Fruit fly (Drosophila melanogaster) whole organism, embryonic: ENCODE data around the gene Gr28a.

Experiments used
- CG12769 ChIP-seq: fragments of 200-800 bp; sonication (Bioruptor generic); optimal IDR thresholded peaks from 2 replicates; lab custom pipeline; 2019; ENCODE audit warnings: missing biosample characterization, mild to moderate bottlenecking, missing genetic modification characterization, moderate library complexity
- CG18599 ChIP-seq: fragments of 200-800 bp; sonication (Bioruptor generic); optimal IDR thresholded peaks from 3 replicates; lab custom pipeline; 2017; ENCODE audit warnings: missing biosample characterization, missing genetic modification characterization, mild to moderate bottlenecking, moderate library complexity, missing genetic modification reagents
- CG34376 ChIP-seq: fragments of 200-800 bp; sonication (Bioruptor generic); optimal IDR thresholded peaks from 2 replicates; lab custom pipeline; 2018; ENCODE audit warnings: missing biosample characterization, mild to moderate bottlenecking, missing genetic modification characterization
- CG4328 ChIP-seq: fragments of 200-800 bp; sonication (Bioruptor generic); optimal IDR thresholded peaks from 3 replicates; lab custom pipeline; 2017; ENCODE audit warnings: missing biosample characterization, missing genetic modification reagents, missing genetic modification characterization
- CG5180 ChIP-seq: fragments of 200-800 bp; sonication (Bioruptor generic); optimal IDR thresholded peaks from 3 replicates; lab custom pipeline; 2017; ENCODE audit warnings: missing biosample characterization, missing genetic modification characterization, mild to moderate bottlenecking, moderate library complexity, missing genetic modification reagents
- CG5953 ChIP-seq: fragments of 200-800 bp; sonication (Bioruptor generic); IDR thresholded peaks from 2 replicates; pipeline ENCODE4 v1.3.6; 2022; ENCODE audit warnings: missing biosample characterization, missing genetic modification characterization
- CG8359 ChIP-seq: fragments of 200-800 bp; sonication (Bioruptor generic); optimal IDR thresholded peaks from 2 replicates; lab custom pipeline; 2017; ENCODE audit warnings: missing biosample characterization, mild to moderate bottlenecking, missing genetic modification characterization, borderline replicate concordance
- CG9932 ChIP-seq: fragments of 200-800 bp; sonication (Bioruptor generic); IDR thresholded peaks from 2 replicates; pipeline ENCODE4 v1.3.6; 2022; ENCODE audit warnings: missing biosample characterization, missing genetic modification characterization
- CTCF ChIP-seq: fragments of 200-800 bp; sonication (Bioruptor generic); optimal IDR thresholded peaks from 2 replicates; lab custom pipeline; 2017; ENCODE audit warnings: missing biosample characterization, mild to moderate bottlenecking, missing genetic modification characterization, moderate library complexity
- Dip2 ChIP-seq: fragments of 200-800 bp; sonication (Bioruptor generic); IDR thresholded peaks from 2 replicates; pipeline ENCODE4 v1.3.6; 2022; ENCODE audit warnings: missing biosample characterization, missing genetic modification characterization
- Eip74EF ChIP-seq, 2 experiments: fragments of 200-800 bp in 1 of 2; fragments of >200 bp in 1 of 2; sonication (Bioruptor generic) in 1 of 2; optimal IDR thresholded peaks; 2 replicates each; lab custom pipeline; 2017 to 2019; ENCODE audit warnings: missing biosample characterization in 2 of 2, missing genetic modification characterization in 2 of 2, mild to moderate bottlenecking in 1 of 2, moderate library complexity in 1 of 2
- Hand ChIP-seq: fragments of 200-800 bp; sonication (Bioruptor generic); optimal IDR thresholded peaks from 2 replicates; lab custom pipeline; 2017; ENCODE audit warnings: mild to moderate bottlenecking, missing biosample characterization, missing genetic modification reagents, missing genetic modification characterization
- HmgZ ChIP-seq: fragments of 200-800 bp; sonication (Bioruptor generic); optimal IDR thresholded peaks from 2 replicates; lab custom pipeline; 2018; ENCODE audit warnings: missing biosample characterization, mild to moderate bottlenecking, missing genetic modification characterization
- Jarid2 ChIP-seq: fragments of 200-800 bp; sonication (Bioruptor generic); optimal IDR thresholded peaks from 3 replicates; lab custom pipeline; 2017; ENCODE audit warnings: mild to moderate bottlenecking, missing biosample characterization, missing genetic modification reagents, missing genetic modification characterization
- MESR4 ChIP-seq: fragments of 200-800 bp; sonication (Bioruptor generic); optimal IDR thresholded peaks from 2 replicates; lab custom pipeline; 2018; ENCODE audit warnings: missing biosample characterization, mild to moderate bottlenecking, missing genetic modification characterization, moderate library complexity
- Med ChIP-seq: fragments of 200-800 bp; sonication (Bioruptor generic); peaks from one replicate; lab custom pipeline; 2016; ENCODE audit warnings: missing biosample characterization, missing genetic modification characterization, mild to moderate bottlenecking, inconsistent platforms, moderate library complexity
- Nf-YA ChIP-seq: fragments of 200-800 bp; sonication (Bioruptor generic); IDR thresholded peaks from 2 replicates; pipeline ENCODE4 v1.3.6; 2022; ENCODE audit warnings: missing biosample characterization, missing genetic modification characterization
- PHDP ChIP-seq: fragments of 200-800 bp; sonication (Bioruptor generic); optimal IDR thresholded peaks from 3 replicates; lab custom pipeline; 2018; ENCODE audit warnings: missing biosample characterization, mild to moderate bottlenecking, missing genetic modification characterization, moderate library complexity
- Pdp1 ChIP-seq, 2 experiments: fragments of 200-800 bp; sonication (Bioruptor generic); optimal IDR thresholded peaks; 3 replicates each; lab custom pipeline; 2016; ENCODE audit warnings: missing biosample characterization in 2 of 2, missing genetic modification characterization in 2 of 2, mild to moderate bottlenecking in 1 of 2, moderate library complexity in 1 of 2
- Sox102F ChIP-seq: fragments of 200-800 bp; sonication (Bioruptor generic); optimal IDR thresholded peaks from 2 replicates; lab custom pipeline; 2018; ENCODE audit warnings: missing biosample characterization, mild to moderate bottlenecking, missing genetic modification characterization, moderate library complexity
- YL-1 ChIP-seq: fragments of 200-800 bp; sonication (Bioruptor generic); optimal IDR thresholded peaks from 3 replicates; lab custom pipeline; 2017; ENCODE audit warnings: missing biosample characterization, mild to moderate bottlenecking, missing genetic modification characterization
- amos ChIP-seq: fragments of 200-800 bp; sonication (Bioruptor generic); IDR thresholded peaks from 2 replicates; pipeline ENCODE4 v1.3.6; 2022; ENCODE audit warnings: missing biosample characterization, missing genetic modification characterization; ENCODE audit not compliant: partially characterized antibody
- bbx ChIP-seq: fragments of 200-800 bp; sonication (Bioruptor generic); IDR thresholded peaks from 2 replicates; pipeline ENCODE4 v1.3.6; 2022; ENCODE audit warnings: missing biosample characterization, missing genetic modification characterization; ENCODE audit not compliant: partially characterized antibody
- cg ChIP-seq: fragments of 200-800 bp; sonication (Bioruptor generic); optimal IDR thresholded peaks from 3 replicates; lab custom pipeline; 2019; ENCODE audit warnings: missing biosample characterization, mild to moderate bottlenecking, missing genetic modification characterization, moderate library complexity
- ci ChIP-seq: fragments of 200-800 bp; sonication (Bioruptor generic); IDR thresholded peaks from 3 replicates; pipeline ENCODE4 v1.3.6; 2022; ENCODE audit warnings: missing biosample characterization, missing genetic modification characterization
- crp ChIP-seq, 2 experiments: fragments of 200-800 bp; sonication (Bioruptor generic); optimal IDR thresholded peaks; 2 replicates in 1 of 2; 3 replicates in 1 of 2; lab custom pipeline; 2017; ENCODE audit warnings: missing biosample characterization in 2 of 2, missing genetic modification characterization in 2 of 2, mild to moderate bottlenecking in 1 of 2, moderate library complexity in 1 of 2
- cwo ChIP-seq: fragments of 200-800 bp; sonication (Bioruptor generic); optimal IDR thresholded peaks from 3 replicates; lab custom pipeline; 2017; ENCODE audit warnings: missing biosample characterization, missing genetic modification characterization, mild to moderate bottlenecking, moderate library complexity, missing genetic modification reagents
- eve ChIP-seq, 2 experiments: fragments of >200 bp; optimal IDR thresholded peaks; 2 replicates each; lab custom pipeline; 2017; ENCODE audit warnings: missing biosample characterization in 2 of 2, missing genetic modification characterization in 2 of 2
- exex ChIP-seq: fragments of 200-800 bp; sonication (Bioruptor generic); optimal IDR thresholded peaks from 4 replicates; lab custom pipeline; 2018; ENCODE audit warnings: missing biosample characterization, mild to moderate bottlenecking, missing genetic modification characterization, moderate library complexity
- gro ChIP-seq: fragments of 200-800 bp; sonication (Bioruptor generic); optimal IDR thresholded peaks from 2 replicates; lab custom pipeline; 2016; ENCODE audit warnings: missing biosample characterization, missing genetic modification characterization
- inv ChIP-seq: fragments of 200-800 bp; sonication (Bioruptor generic); IDR thresholded peaks from 2 replicates; pipeline ENCODE4 v1.3.6; 2022; ENCODE audit warnings: missing biosample characterization, missing genetic modification characterization; ENCODE audit not compliant: partially characterized antibody
- jigr1 ChIP-seq: fragments of 200-800 bp; sonication (Bioruptor generic); IDR thresholded peaks from 3 replicates; pipeline ENCODE4 v1.3.6; 2022; ENCODE audit warnings: missing biosample characterization, missing genetic modification characterization
- lab ChIP-seq: fragments of 200-800 bp; sonication (Bioruptor generic); optimal IDR thresholded peaks from 3 replicates; lab custom pipeline; 2017; ENCODE audit warnings: missing biosample characterization, missing genetic modification characterization, mild to moderate bottlenecking, moderate library complexity, missing genetic modification reagents
- luna ChIP-seq: fragments of 200-800 bp; sonication (Bioruptor generic); optimal IDR thresholded peaks from 2 replicates; lab custom pipeline; 2016; ENCODE audit warnings: missing biosample characterization, missing genetic modification characterization
- mirr ChIP-seq: fragments of 200-800 bp; sonication (Bioruptor generic); optimal IDR thresholded peaks from 3 replicates; lab custom pipeline; 2018; ENCODE audit warnings: missing biosample characterization, mild to moderate bottlenecking, missing genetic modification characterization
- mld ChIP-seq: fragments of 200-800 bp; sonication (Bioruptor generic); IDR thresholded peaks from 3 replicates; pipeline ENCODE4 v1.3.6; 2022; ENCODE audit warnings: missing biosample characterization, missing genetic modification characterization; ENCODE audit not compliant: partially characterized antibody
- pfk ChIP-seq: fragments of 200-800 bp; sonication (Bioruptor generic); optimal IDR thresholded peaks from 2 replicates; lab custom pipeline; 2018; ENCODE audit warnings: missing biosample characterization, mild to moderate bottlenecking, missing genetic modification characterization, moderate library complexity
- sd ChIP-seq: fragments of 200-800 bp; sonication (Bioruptor generic); optimal IDR thresholded peaks from 3 replicates; lab custom pipeline; 2018; ENCODE audit warnings: missing biosample characterization, mild to moderate bottlenecking, missing genetic modification characterization, moderate library complexity
- sens ChIP-seq: fragments of 200-800 bp; sonication (Bioruptor generic); peaks from one replicate; lab custom pipeline; 2016; ENCODE audit warnings: missing biosample characterization, missing genetic modification characterization
- sob ChIP-seq: fragments of 200-800 bp; sonication (Bioruptor generic); IDR thresholded peaks from 2 replicates; pipeline ENCODE4 v1.3.6; 2022; ENCODE audit warnings: missing biosample characterization, missing genetic modification characterization
- sr ChIP-seq: fragments of 200-800 bp; sonication (Bioruptor generic); IDR thresholded peaks from 3 replicates; pipeline ENCODE4 v1.3.6; 2022; ENCODE audit warnings: missing biosample characterization, missing genetic modification characterization
- stc ChIP-seq: fragments of 200-800 bp; sonication (Bioruptor generic); IDR thresholded peaks from 2 replicates; pipeline ENCODE4 v1.3.6; 2022; ENCODE audit warnings: missing biosample characterization, missing genetic modification characterization
- trh ChIP-seq: fragments of 200-800 bp; sonication (Bioruptor generic); optimal IDR thresholded peaks from 2 replicates; lab custom pipeline; 2016; ENCODE audit warnings: missing biosample characterization, missing genetic modification characterization
- z ChIP-seq: fragments of 200-800 bp; sonication (Bioruptor generic); IDR thresholded peaks from 3 replicates; pipeline ENCODE4 v1.3.6; 2022; ENCODE audit warnings: missing biosample characterization, missing genetic modification characterization

The Gr28a gene

dm6 chr2L:7430313-7430712 lies 23.7 kb downstream of the Gr28a start:
- no peak for TF ChIP-seq trh (GFP tag; lab: Kevin White, UChicago)
- TF ChIP-seq stc (GFP tag; lab: Robert Waterston, UW): no peak
- TF ChIP-seq sens (GFP tag; lab: Kevin White, UChicago): peak; percentile 54
- TF ChIP-seq Pdp1 (GFP tag; optimal IDR thresholded peaks at IDR 0.05; lab: Kevin White, UChicago): peak in 1 of 2 experiments; percentile 83
- no peak for TF ChIP-seq sob

dm6 chr2L:7427786-7428137 lies 26.2 kb downstream of the Gr28a start:
- TF ChIP-seq eve (GFP tag; optimal IDR thresholded peaks at IDR 0.05; lab: Kevin White, UChicago) (peak in 1 of 2 experiments; percentile 57), Jarid2 (GFP tag; lab: Kevin White, UChicago) (no peak), sens (GFP tag; lab: Kevin White, UChicago) (peak; percentile 77)

dm6 chr2L:7427067-7427785 lies 26.8 kb downstream of the Gr28a start:
- peak; percentile 48; the same call in 2 of the 3 replicates for TF ChIP-seq ci (GFP tag; lab: Robert Waterston, UW)
- no peak for TF ChIP-seq Dip2 (GFP tag; lab: Robert Waterston, UW)
- TF ChIP-seq luna: no peak
- peak; percentile 26 for TF ChIP-seq CG18599
- TF ChIP-seq CG5180: no peak
- peak; percentile 27 for TF ChIP-seq HmgZ (tag; lab: Kevin White, UChicago)
- no peak for TF ChIP-seq z
- TF ChIP-seq YL-1: peak; percentile 29
- TF ChIP-seq amos (GFP tag; lab: Robert Waterston, UW): no peak
- peak; percentile 57 for TF ChIP-seq cg
- TF ChIP-seq crp (GFP tag; optimal IDR thresholded peaks at IDR 0.05; lab: Kevin White, UChicago): peak in 1 of 2 experiments; percentile 29
- TF ChIP-seq CG5953: no peak
- TF ChIP-seq exex (tag; lab: Kevin White, UChicago): peak; percentile 90
- peak; percentile 14 for TF ChIP-seq Hand (GFP tag; lab: Kevin White, UChicago)
- peak; percentile 18 for TF ChIP-seq CG4328 (GFP tag; lab: Kevin White, UChicago)
- TF ChIP-seq CG8359 (GFP tag; lab: Kevin White, UChicago): peak; percentile 19
- no peak for TF ChIP-seq Sox102F (GFP tag; lab: Kevin White, UChicago)
- peak; percentile 86 for TF ChIP-seq sd (tag; lab: Kevin White, UChicago)
- TF ChIP-seq CG34376 (GFP tag; lab: Kevin White, UChicago): peak; percentile 85
- peak; percentile 81 for TF ChIP-seq CG12769 (tag; lab: Kevin White, UChicago)
- TF ChIP-seq pfk (GFP tag; lab: Kevin White, UChicago): peak; percentile 35
- no peak for TF ChIP-seq Nf-YA (GFP tag; lab: Robert Waterston, UW)
- peak; percentile 65 for TF ChIP-seq MESR4
- TF ChIP-seq PHDP (tag; lab: Kevin White, UChicago): peak; percentile 13
- TF ChIP-seq jigr1 (GFP tag; lab: Robert Waterston, UW): no peak
- no peak for TF ChIP-seq CG9932 (GFP tag; lab: Robert Waterston, UW)
- peak; percentile 8 for TF ChIP-seq gro (GFP tag; lab: Kevin White, UChicago)
- no peak for TF ChIP-seq Jarid2 (GFP tag; lab: Kevin White, UChicago)
- TF ChIP-seq sr (GFP tag; lab: Robert Waterston, UW): no peak
- peak; percentile 72 for TF ChIP-seq Med (GFP tag; lab: Kevin White, UChicago)
- peak; percentile 75 for TF ChIP-seq cwo
- TF ChIP-seq CTCF (GFP tag; lab: Kevin White, UChicago): peak; percentile 83
- TF ChIP-seq Eip74EF (GFP tag; optimal IDR thresholded peaks at IDR 0.05; lab: Kevin White, UChicago): peak in 1 of 2 experiments; percentile 9
- peak; percentile 73 for TF ChIP-seq mirr (GFP tag; lab: Kevin White, UChicago)
- 0 out of 3 replicates have a peak, but pooled peaks have one; percentile 39 for TF ChIP-seq mld (GFP tag; lab: Robert Waterston, UW)
- TF ChIP-seq inv (GFP tag; lab: Robert Waterston, UW): peak; percentile 7; the same call in 1 of the 2 replicates
- peak; percentile 43 for TF ChIP-seq lab (GFP tag; lab: Kevin White, UChicago)
- TF ChIP-seq bbx (GFP tag; lab: Robert Waterston, UW): 0 out of 2 replicates have a peak, but pooled peaks have one; percentile 7
